ENCODE assay signal across 1 worm cellular context in genomic region chrX:10624157-10624623, ce11.
TF ChIP-seq lines count a peak whose summit lies in the region.

TSS of gene abl-1 (minus strand) at chrX:10624207.

TF ChIP-seq in whole organism, L1 larva, 84 proteins besides CTCF, POLR2A, EP300 and RAD21 (continued from another document):
- TF ChIP-seq efl-1 (optimal IDR thresholded peaks at IDR 0.05; lab: Kevin White, UChicago) (no peak), efl-1 (GFP tag; optimal IDR thresholded peaks at IDR 0.05 in 1 of 2; lab: Kevin White, UChicago) (no peak), rnt-1 (tag; optimal IDR thresholded peaks at IDR 0.05; lab: Kevin White, UChicago) (peak; percentile 17), nhr-11 (tag; optimal IDR thresholded peaks at IDR 0.05; lab: Kevin White, UChicago) (no peak), jun-1 (tag; optimal IDR thresholded peaks at IDR 0.05; lab: Kevin White, UChicago) (no peak), C34B4.2 (tag; optimal IDR thresholded peaks at IDR 0.05; lab: Kevin White, UChicago) (no peak), swsn-7 (tag; optimal IDR thresholded peaks at IDR 0.05; lab: Kevin White, UChicago) (peak; percentile 22), dsc-1 (tag; optimal IDR thresholded peaks at IDR 0.05; lab: Kevin White, UChicago) (no peak), lin-15B (tag; optimal IDR thresholded peaks at IDR 0.05; lab: Kevin White, UChicago) (no peak), alr-1 (tag; optimal IDR thresholded peaks at IDR 0.05; lab: Kevin White, UChicago; ENCODE audit: borderline replicate concordance) (no peak), zip-4 (GFP tag; optimal IDR thresholded peaks at IDR 0.05; lab: Kevin White, UChicago) (no peak), hpl-2 (GFP tag; optimal IDR thresholded peaks at IDR 0.05; lab: Kevin White, UChicago) (no peak), fos-1 (tag; optimal IDR thresholded peaks at IDR 0.05; lab: Kevin White, UChicago) (no peak), unc-130 (tag; optimal IDR thresholded peaks at IDR 0.05; lab: Kevin White, UChicago) (no peak), nhr-77 (tag; optimal IDR thresholded peaks at IDR 0.05; lab: Kevin White, UChicago) (no peak), nhr-84 (tag; optimal IDR thresholded peaks at IDR 0.05; lab: Kevin White, UChicago) (no peak), unc-62 (GFP tag; optimal IDR thresholded peaks at IDR 0.05; lab: Kevin White, UChicago) (no peak), C16A3.4 (tag; optimal IDR thresholded peaks at IDR 0.05; lab: Kevin White, UChicago) (peak; percentile 1), ama-1 (optimal IDR thresholded peaks at IDR 0.05; lab: Kevin White, UChicago) (no peak), tbx-2 (tag; optimal IDR thresholded peaks at IDR 0.05; lab: Kevin White, UChicago) (no peak), nhr-20 (tag; optimal IDR thresholded peaks at IDR 0.05; lab: Kevin White, UChicago) (peak; percentile 26), lin-39 (tag; optimal IDR thresholded peaks at IDR 0.05; lab: Kevin White, UChicago) (no peak), grh-1 (GFP tag; IDR thresholded peaks at IDR 0.05; lab: Robert Waterston, UW) (no peak), dpl-1 (GFP tag; optimal IDR thresholded peaks at IDR 0.05; lab: Kevin White, UChicago) (no peak), pag-3 (tag; optimal IDR thresholded peaks at IDR 0.05; lab: Kevin White, UChicago; ENCODE audit: borderline replicate concordance, insufficient read depth) (no peak), aly-2 (tag; optimal IDR thresholded peaks at IDR 0.05; lab: Kevin White, UChicago) (no peak), ceh-90 (tag; optimal IDR thresholded peaks at IDR 0.05; lab: Kevin White, UChicago) (no peak), unc-86 (tag; optimal IDR thresholded peaks at IDR 0.05; lab: Kevin White, UChicago) (no peak)
